Fruit fly (Drosophila melanogaster) whole organism, prepupa: Measurements from ENCODE around the gene CG31778.

Experiments
- Blimp-1 ChIP-seq: fragments of 200-800 bp; sonication (Bioruptor generic); optimal IDR thresholded peaks from 3 replicates; lab custom pipeline; 2017; ENCODE audit warnings: missing biosample characterization, missing genetic modification characterization, mild to moderate bottlenecking, moderate library complexity, missing genetic modification reagents
- CG11762 ChIP-seq: fragments of 200-800 bp; sonication (Bioruptor generic); optimal IDR thresholded peaks from 3 replicates; lab custom pipeline; 2016; ENCODE audit warnings: missing biosample characterization, missing genetic modification characterization; ENCODE audit not compliant: insufficient read depth
- CG4318 ChIP-seq: fragments of 200-800 bp; sonication (Bioruptor generic); optimal IDR thresholded peaks from 3 replicates; lab custom pipeline; 2017; ENCODE audit warnings: missing biosample characterization, mild to moderate bottlenecking, missing genetic modification characterization
- CG6792 ChIP-seq: fragments of 200-800 bp; sonication (Bioruptor generic); optimal IDR thresholded peaks from 3 replicates; lab custom pipeline; 2016; ENCODE audit warnings: missing biosample characterization, missing genetic modification characterization
- CG8119 ChIP-seq: fragments of 200-800 bp; sonication (Bioruptor generic); IDR thresholded peaks from 3 replicates; pipeline ENCODE4 v1.3.6; 2022; ENCODE audit warnings: missing biosample characterization, missing genetic modification characterization
- CG8319 ChIP-seq: fragments of 200-800 bp; sonication (Bioruptor generic); optimal IDR thresholded peaks from 3 replicates; lab custom pipeline; 2016; ENCODE audit warnings: missing biosample characterization, missing genetic modification characterization
- CG8632 ChIP-seq: fragments of 200-800 bp; sonication (Bioruptor generic); optimal IDR thresholded peaks from 3 replicates; lab custom pipeline; 2016; ENCODE audit warnings: missing biosample characterization, missing genetic modification characterization
- OdsH ChIP-seq: fragments of 200-800 bp; sonication (Bioruptor generic); optimal IDR thresholded peaks from 3 replicates; lab custom pipeline; 2016; ENCODE audit warnings: missing biosample characterization, missing genetic modification characterization
- dac ChIP-seq: fragments of 200-800 bp; sonication (Bioruptor generic); optimal IDR thresholded peaks from 2 replicates; lab custom pipeline; 2017; ENCODE audit warnings: missing biosample characterization, mild to moderate bottlenecking, missing genetic modification characterization
- dsx ChIP-seq: fragments of 200-800 bp; optimal IDR thresholded peaks from 3 replicates; lab custom pipeline; 2019; ENCODE audit warnings: missing biosample characterization, mild to moderate bottlenecking, missing genetic modification characterization, moderate library complexity; ENCODE audit not compliant: poor library complexity, severe bottlenecking
- pdm3 ChIP-seq: fragments of 200-800 bp; sonication (Bioruptor generic); optimal IDR thresholded peaks from 3 replicates; lab custom pipeline; 2016; ENCODE audit warnings: missing biosample characterization, missing genetic modification characterization
- vri ChIP-seq: fragments of 200-800 bp; sonication (Bioruptor generic); optimal IDR thresholded peaks from 3 replicates; lab custom pipeline; 2016; ENCODE audit warnings: missing biosample characterization, mild to moderate bottlenecking, missing genetic modification characterization

dm6 chr2L:3682489-3682888 lies 22.8 kb downstream of the CG31778 start:
- TF ChIP-seq vri (GFP tag; lab: Kevin White, UChicago) (no peak), CG8632 (GFP tag; lab: Kevin White, UChicago) (no peak), CG8319 (GFP tag; lab: Kevin White, UChicago) (no peak), CG6792 (GFP tag; lab: Kevin White, UChicago) (no peak), pdm3 (no peak), Blimp-1 (no peak), CG4318 (GFP tag; lab: Kevin White, UChicago) (no peak), OdsH (GFP tag; lab: Kevin White, UChicago) (no peak), CG8119 (GFP tag; lab: Robert Waterston, UW) (no peak), dsx (GFP tag; lab: Kevin White, UChicago) (no peak), CG11762 (GFP tag; lab: Kevin White, UChicago) (no peak), dac (no peak)
